Fruit fly (Drosophila melanogaster): ENCODE results near the gene g.

g gene

DNA sequence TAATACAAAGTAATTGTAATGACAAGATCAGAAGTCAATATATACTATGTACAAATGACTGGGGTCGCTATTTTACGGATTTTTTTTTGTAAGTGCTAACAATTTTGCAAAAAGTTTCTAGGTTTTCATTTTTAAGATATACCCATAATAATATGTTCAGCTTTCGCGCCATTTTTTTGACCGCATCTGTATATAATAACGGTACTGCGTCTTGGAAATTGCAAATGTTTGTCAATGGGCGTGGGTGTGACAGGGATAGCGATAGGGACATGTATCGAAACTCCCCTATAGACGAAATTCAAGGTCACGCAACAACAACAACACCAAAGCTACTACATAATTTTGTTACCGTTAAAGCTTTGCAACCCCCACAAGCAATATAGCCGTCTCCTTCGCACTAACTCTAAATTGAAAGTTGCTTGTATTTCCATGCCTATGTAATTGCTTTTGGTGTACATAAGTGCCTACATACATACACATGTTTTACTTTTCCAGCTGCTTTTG lies 16.5 kb upstream of the g start:
- TF ChIP-seq cic (GFP tag; optimal IDR thresholded peaks at IDR 0.05), result no peak
- TF ChIP-seq bab1 (GFP tag; optimal IDR thresholded peaks at IDR 0.05), result no peak
- peak; percentile 93 for TF ChIP-seq ovo (GFP tag; optimal IDR thresholded peaks at IDR 0.05)
- peak; percentile 98 for TF ChIP-seq pad (GFP tag; optimal IDR thresholded peaks at IDR 0.05)

DNA sequence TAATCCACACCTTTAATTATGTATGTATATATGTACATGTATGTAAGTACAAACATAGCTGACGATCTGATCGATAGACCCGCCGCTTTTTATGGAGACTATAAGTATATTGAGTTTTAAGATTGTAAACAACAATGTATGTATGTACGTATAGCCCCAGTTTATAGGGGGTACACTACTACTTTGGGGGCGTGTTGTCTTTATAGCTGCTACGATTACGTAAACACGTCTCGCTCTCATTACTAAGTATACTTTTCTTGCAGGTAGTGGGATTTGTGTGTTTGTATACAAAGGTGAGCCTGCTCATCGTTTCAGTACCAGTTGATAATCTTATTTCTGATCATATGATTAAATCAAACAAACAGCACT lies 13.8 kb upstream of the g start:
- no peak for TF ChIP-seq CG12768 (GFP tag; optimal IDR thresholded peaks at IDR 0.05)
- no peak for TF ChIP-seq CG7101 (tag; optimal IDR thresholded peaks at IDR 0.05)
- peak; percentile 78 for TF ChIP-seq kay (GFP tag; ENCODE audit: borderline replicate concordance)
- TF ChIP-seq CG14711 (tag; optimal IDR thresholded peaks at IDR 0.05), result no peak
- TF ChIP-seq cic (GFP tag; optimal IDR thresholded peaks at IDR 0.05), result peak; percentile 81

DNA sequence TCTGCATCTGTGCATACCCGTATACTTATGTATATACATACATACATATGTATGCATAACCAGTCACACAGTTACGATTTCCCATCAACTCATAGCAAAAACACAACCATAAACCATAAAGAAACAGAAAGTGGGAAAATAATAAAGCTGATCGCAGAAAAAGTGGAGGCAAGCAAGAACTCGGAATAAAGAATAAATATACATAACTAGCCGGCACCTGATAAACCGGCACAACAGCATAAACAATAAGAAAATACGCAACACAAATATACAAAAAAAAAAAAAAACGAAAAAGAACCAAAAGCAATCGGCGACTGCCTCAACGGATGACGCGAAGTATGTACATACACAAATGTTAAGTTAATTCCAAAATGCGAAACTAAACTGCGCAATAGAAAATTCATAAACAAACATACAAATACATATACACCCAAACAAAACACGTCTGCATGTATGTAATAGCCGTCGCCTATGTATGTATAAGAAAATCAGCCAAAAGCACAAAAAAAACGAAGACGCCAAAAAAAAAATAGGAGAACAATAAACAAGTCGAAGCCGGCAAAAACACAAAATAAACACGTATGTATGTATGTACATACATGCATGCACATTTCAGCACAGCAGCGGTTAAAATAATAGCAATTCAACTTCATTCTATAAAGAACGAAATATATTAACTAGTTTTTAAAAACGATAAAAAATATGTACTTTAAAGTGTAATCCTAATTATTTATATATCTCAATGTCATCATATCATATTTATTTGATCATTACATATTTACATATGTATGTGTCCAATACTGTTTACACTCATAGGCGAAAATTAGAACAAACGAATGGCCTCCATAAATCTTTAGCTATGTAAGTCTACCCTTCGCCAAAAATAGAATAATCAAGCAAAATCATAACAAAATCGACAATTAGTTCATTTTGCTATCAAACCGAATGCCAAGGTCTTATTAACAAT lies 13.1 kb upstream of the g start:
- TF ChIP-seq CG33017 (tag; optimal IDR thresholded peaks at IDR 0.05) (peak; percentile 54), CG11617 (GFP tag; optimal IDR thresholded peaks at IDR 0.05) (peak; percentile 76), kay (GFP tag; ENCODE audit: borderline replicate concordance) (no peak), CG7045 (GFP tag; optimal IDR thresholded peaks at IDR 0.05) (peak; percentile 50), Crg-1 (GFP tag; optimal IDR thresholded peaks at IDR 0.05) (no peak), Clk (GFP tag; optimal IDR thresholded peaks at IDR 0.05) (no peak), CG7101 (tag; optimal IDR thresholded peaks at IDR 0.05) (peak; percentile 84), toe (GFP tag; optimal IDR thresholded peaks at IDR 0.05) (no peak), CG14711 (tag; optimal IDR thresholded peaks at IDR 0.05) (peak; percentile 75), cic (GFP tag; optimal IDR thresholded peaks at IDR 0.05) (peak; percentile 12), pad (GFP tag; optimal IDR thresholded peaks at IDR 0.05) (no peak), CG5204 (GFP tag; optimal IDR thresholded peaks at IDR 0.05) (peak; percentile 36), CG1620 (GFP tag; optimal IDR thresholded peaks at IDR 0.05) (no peak), Hr96 (GFP tag; optimal IDR thresholded peaks at IDR 0.05) (no peak), bab1 (GFP tag; optimal IDR thresholded peaks at IDR 0.05) (peak; percentile 47), ovo (GFP tag; optimal IDR thresholded peaks at IDR 0.05) (peak; percentile 63), Mnt (GFP tag; optimal IDR thresholded peaks at IDR 0.05) (peak; percentile 70), CG12768 (GFP tag; optimal IDR thresholded peaks at IDR 0.05) (no peak), cnc (optimal IDR thresholded peaks at IDR 0.05) (no peak), tj (GFP tag; optimal IDR thresholded peaks at IDR 0.05) (peak; percentile 63)

DNA sequence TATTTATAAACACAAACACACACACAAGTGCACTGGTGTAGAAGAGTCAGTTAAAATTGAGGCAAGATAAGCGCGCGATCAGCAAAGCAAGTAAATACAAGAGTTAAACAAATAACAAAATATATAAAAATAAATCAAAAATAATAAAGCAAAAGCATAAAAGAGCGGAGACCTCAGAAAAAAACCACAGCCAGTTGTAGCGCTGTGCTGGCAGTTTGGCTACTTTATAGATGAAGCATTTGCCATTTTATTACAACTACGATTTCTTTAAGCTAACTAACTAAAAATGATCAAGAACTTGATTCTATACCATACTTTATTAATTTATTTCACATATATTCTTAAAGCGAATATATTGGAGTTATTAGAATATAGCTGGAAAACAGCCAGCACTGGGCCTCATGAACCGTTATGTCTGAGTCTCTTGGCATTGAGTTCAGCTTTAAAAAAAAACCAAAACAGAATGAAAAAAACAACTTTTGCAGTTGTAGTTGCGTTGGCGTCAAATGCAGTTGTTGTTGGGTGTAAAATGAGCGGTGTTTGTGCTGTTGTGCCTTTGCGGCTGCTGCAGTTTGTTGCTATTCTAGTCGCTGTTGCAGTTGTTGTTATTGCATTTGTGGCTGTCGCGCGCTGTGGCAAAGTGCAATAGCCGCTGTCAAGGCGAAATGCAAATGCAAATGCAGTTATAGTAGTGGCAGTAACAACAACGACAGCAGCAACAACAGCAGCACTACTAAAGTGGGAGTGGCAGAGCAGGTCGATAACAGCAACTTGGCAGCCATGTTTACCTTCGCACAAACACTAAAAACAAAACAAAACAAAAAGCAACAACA lies 11.8 kb upstream of the g start:
- TF ChIP-seq tj (GFP tag; optimal IDR thresholded peaks at IDR 0.05), result peak; percentile 75
- TF ChIP-seq ovo (GFP tag; optimal IDR thresholded peaks at IDR 0.05), result peak; percentile 65
- TF ChIP-seq Crg-1 (GFP tag; optimal IDR thresholded peaks at IDR 0.05), result no peak
- peak; percentile 49 for TF ChIP-seq kay (GFP tag; ENCODE audit: borderline replicate concordance)
- TF ChIP-seq cic (GFP tag; optimal IDR thresholded peaks at IDR 0.05), result no peak
- TF ChIP-seq bab1 (GFP tag; optimal IDR thresholded peaks at IDR 0.05), result peak; percentile 17

DNA sequence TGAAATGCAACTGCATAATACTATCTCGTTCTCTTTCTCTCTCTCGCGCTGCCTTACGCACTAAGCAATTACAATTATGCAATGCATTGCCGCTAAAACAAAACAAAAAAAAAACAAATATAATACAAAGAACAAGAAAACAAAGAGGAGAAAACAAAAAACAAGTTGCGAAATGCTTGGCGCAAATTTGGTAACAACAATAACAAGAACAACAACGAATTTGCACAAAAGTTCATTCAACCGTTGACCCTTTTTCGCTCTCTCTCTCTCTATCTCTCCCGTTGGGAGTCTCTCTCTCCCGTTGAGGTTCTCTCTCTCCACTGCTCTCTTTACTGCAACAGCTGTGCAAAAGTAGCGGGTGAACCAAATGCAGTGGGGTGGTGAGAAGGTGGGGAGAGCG lies 11.0 kb upstream of the g start:
- TF ChIP-seq CG14711 (tag; optimal IDR thresholded peaks at IDR 0.05) (no peak), tj (GFP tag; optimal IDR thresholded peaks at IDR 0.05) (peak; percentile 20)

DNA sequence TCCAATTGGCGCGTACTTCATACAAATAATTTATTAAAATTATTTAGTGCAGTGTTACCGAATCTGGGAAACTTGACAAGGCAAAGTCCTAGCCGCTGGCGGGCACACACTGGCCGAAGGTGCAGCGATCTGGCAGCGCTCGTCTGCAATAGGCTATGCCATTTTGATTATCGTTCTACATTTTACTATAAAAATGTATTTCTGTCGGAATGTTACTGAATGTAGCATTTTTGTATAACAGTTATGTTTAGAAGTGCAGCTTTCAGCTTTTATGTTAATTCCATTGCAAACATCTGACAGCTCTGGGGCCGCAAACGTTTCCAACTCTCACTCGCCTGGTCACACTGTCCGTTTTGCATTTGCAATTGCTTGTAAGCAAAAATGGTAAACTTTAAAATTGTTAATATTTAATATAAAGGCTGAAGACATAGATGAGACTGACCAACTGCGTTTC lies 8.5 kb upstream of the g start, which contains the start of gene Grip91:
TSS of gene Grip91 (minus strand) at position 85 of the 454 bp plus-strand sequence.
- no peak for TF ChIP-seq CG33017 (tag; optimal IDR thresholded peaks at IDR 0.05)
- TF ChIP-seq CG5204 (GFP tag; optimal IDR thresholded peaks at IDR 0.05), result no peak
- peak; percentile 49 for TF ChIP-seq CG1620 (GFP tag; optimal IDR thresholded peaks at IDR 0.05)
- TF ChIP-seq kay (GFP tag; ENCODE audit: borderline replicate concordance), result no peak
- peak; percentile 52 for TF ChIP-seq Crg-1 (GFP tag; optimal IDR thresholded peaks at IDR 0.05)
- peak; percentile 44 for TF ChIP-seq Mnt (GFP tag; optimal IDR thresholded peaks at IDR 0.05)
- TF ChIP-seq CG7045 (GFP tag; optimal IDR thresholded peaks at IDR 0.05), result no peak
- peak; percentile 17 for TF ChIP-seq CG11617 (GFP tag; optimal IDR thresholded peaks at IDR 0.05)
- no peak for TF ChIP-seq CG12768 (GFP tag; optimal IDR thresholded peaks at IDR 0.05)
- no peak for TF ChIP-seq ovo (GFP tag; optimal IDR thresholded peaks at IDR 0.05)
- TF ChIP-seq cnc (optimal IDR thresholded peaks at IDR 0.05), result no peak
- peak; percentile 86 for TF ChIP-seq CG14711 (tag; optimal IDR thresholded peaks at IDR 0.05)
- no peak for TF ChIP-seq Clk (GFP tag; optimal IDR thresholded peaks at IDR 0.05)
- TF ChIP-seq toe (GFP tag; optimal IDR thresholded peaks at IDR 0.05), result peak; percentile 23
- peak; percentile 77 for TF ChIP-seq tj (GFP tag; optimal IDR thresholded peaks at IDR 0.05)
- peak; percentile 60 for TF ChIP-seq bab1 (GFP tag; optimal IDR thresholded peaks at IDR 0.05)
- TF ChIP-seq Hr96 (GFP tag; optimal IDR thresholded peaks at IDR 0.05), result no peak
- TF ChIP-seq CG7101 (tag; optimal IDR thresholded peaks at IDR 0.05), result no peak
- peak; percentile 35 for TF ChIP-seq pad (GFP tag; optimal IDR thresholded peaks at IDR 0.05)
- TF ChIP-seq cic (GFP tag; optimal IDR thresholded peaks at IDR 0.05), result no peak
